Worm (Caenorhabditis elegans) whole organism, young adult: Measurements from ENCODE around the gene C08E8.9.
"Not testable (repeated sequence)": the region's sequence is repeated elsewhere in the genome, so short reads cannot be mapped to it uniquely, and the experiment has no call there.

Experiments
- B0035.1 ChIP-seq: sonication (generic microtip); optimal IDR thresholded peaks from 2 replicates; lab custom pipeline; 2016; ENCODE audit warnings: missing genetic modification characterization, mild to moderate bottlenecking, missing compliant biosample characterization, missing genotype, missing genetic modification reagents
- D2030.7 ChIP-seq: fragments of 200-800 bp; sonication (Bioruptor generic); IDR thresholded peaks from 2 replicates; pipeline ENCODE4 v1.3.6; 2022; ENCODE audit warnings: missing genetic modification reagents, missing genetic modification characterization, missing compliant biosample characterization
- F23B12.7 ChIP-seq: sonication (generic microtip); optimal IDR thresholded peaks from 2 replicates; lab custom pipeline; 2017; ENCODE audit warnings: missing genetic modification characterization, mild to moderate bottlenecking, missing compliant biosample characterization, antibody characterized with exemption, moderate library complexity; ENCODE audit not compliant: insufficient read depth
- F33H1.4 ChIP-seq: fragments of 200-800 bp; sonication (Bioruptor generic); IDR thresholded peaks from 2 replicates; pipeline ENCODE4 v1.3.6; 2022; ENCODE audit warnings: missing genetic modification reagents, missing genetic modification characterization, missing compliant biosample characterization
- F49E8.2 ChIP-seq: sonication (generic microtip); optimal IDR thresholded peaks from 3 replicates; lab custom pipeline; 2017; ENCODE audit warnings: missing genetic modification characterization, mild to moderate bottlenecking, missing compliant biosample characterization, antibody characterized with exemption, moderate library complexity; ENCODE audit not compliant: insufficient read depth
- Y95B8A.8 ChIP-seq: fragments of 200-800 bp; sonication (Bioruptor generic); IDR thresholded peaks from 2 replicates; pipeline ENCODE4 v1.3.6; 2022; ENCODE audit warnings: missing genetic modification reagents, missing genetic modification characterization, missing compliant biosample characterization
- akir-1 ChIP-seq: fragments of 200-800 bp; sonication (Bioruptor generic); optimal IDR thresholded peaks from 2 replicates; lab custom pipeline; 2018; ENCODE audit warnings: mild to moderate bottlenecking, missing genetic modification characterization, moderate library complexity, missing compliant biosample characterization
- aptf-3 ChIP-seq: fragments of 200-800 bp; sonication (Bioruptor generic); IDR thresholded peaks from 2 replicates; pipeline ENCODE4 v1.3.6; 2022; ENCODE audit warnings: missing genetic modification characterization, missing compliant biosample characterization
- bed-1 ChIP-seq: fragments of 200-800 bp; sonication (Bioruptor generic); IDR thresholded peaks from 2 replicates; pipeline ENCODE4 v1.3.6; 2022; ENCODE audit warnings: missing genetic modification reagents, missing genetic modification characterization, missing compliant biosample characterization
- bed-2 ChIP-seq: fragments of 200-800 bp; sonication (Bioruptor generic); IDR thresholded peaks from 2 replicates; pipeline ENCODE4 v1.3.6; 2022; ENCODE audit warnings: missing genetic modification reagents, missing genetic modification characterization, missing compliant biosample characterization
- cebp-1 ChIP-seq, 2 experiments: fragments of 200-800 bp in 1 of 2; sonication (Bioruptor generic) in 1 of 2; sonication (generic microtip) in 1 of 2; IDR thresholded peaks in 1 of 2; optimal IDR thresholded peaks in 1 of 2; 2 replicates each; pipeline versions ENCODE4 v1.3.6 to Lab custom; 2017 to 2022; ENCODE audit warnings: missing compliant biosample characterization in 2 of 2, missing genetic modification characterization in 2 of 2, mild to moderate bottlenecking in 1 of 2, missing genetic modification reagents in 1 of 2, moderate library complexity in 1 of 2
- cebp-2 ChIP-seq: fragments of 200-800 bp; sonication (Bioruptor generic); IDR thresholded peaks from 2 replicates; pipeline ENCODE4 v1.3.6; 2022; ENCODE audit warnings: missing genetic modification characterization, missing compliant biosample characterization
- ceh-27 ChIP-seq: fragments of 200-800 bp; sonication (Bioruptor generic); optimal IDR thresholded peaks from 2 replicates; lab custom pipeline; 2018; ENCODE audit warnings: mild to moderate bottlenecking, missing genetic modification characterization, moderate library complexity, missing compliant biosample characterization
- ceh-58 ChIP-seq: fragments of 200-800 bp; sonication (Bioruptor generic); IDR thresholded peaks from 2 replicates; pipeline ENCODE4 v1.3.6; 2022; ENCODE audit warnings: missing genetic modification characterization, missing compliant biosample characterization
- dox-1 ChIP-seq: fragments of 200-800 bp; sonication (Bioruptor generic); IDR thresholded peaks from 2 replicates; pipeline ENCODE4 v1.3.6; 2022; ENCODE audit warnings: missing genetic modification reagents, missing genetic modification characterization, missing compliant biosample characterization
- efl-1 ChIP-seq: fragments of 150-350 bp; optimal IDR thresholded peaks from 2 replicates; lab custom pipeline; 2014; ENCODE audit warnings: missing biosample characterization, missing genetic modification reagents, missing genetic modification characterization
- egl-18 ChIP-seq: fragments of 200-800 bp; sonication (Bioruptor generic); IDR thresholded peaks from 2 replicates; pipeline ENCODE4 v1.3.6; 2022; ENCODE audit warnings: missing genetic modification reagents, missing genetic modification characterization, missing compliant biosample characterization
- egl-44 ChIP-seq: fragments of 200-800 bp; sonication (Bioruptor generic); IDR thresholded peaks from 2 replicates; pipeline ENCODE4 v1.3.6; 2022; ENCODE audit warnings: missing genetic modification reagents, missing genetic modification characterization, missing compliant biosample characterization
- ets-4 ChIP-seq: fragments of 200-800 bp; sonication (Bioruptor generic); optimal IDR thresholded peaks from 2 replicates; lab custom pipeline; 2018; ENCODE audit warnings: mild to moderate bottlenecking, missing genetic modification characterization, missing compliant biosample characterization
- hlh-12 ChIP-seq: sonication (generic microtip); optimal IDR thresholded peaks from 2 replicates; lab custom pipeline; 2016; ENCODE audit warnings: missing genetic modification characterization, missing compliant biosample characterization
- hsf-1 ChIP-seq: fragments of 200-800 bp; sonication (Bioruptor generic); IDR thresholded peaks from 2 replicates; pipeline ENCODE4 v1.3.6; 2022; ENCODE audit warnings: missing genetic modification reagents, missing genetic modification characterization, missing compliant biosample characterization
- lag-1 ChIP-seq: fragments of 200-800 bp; sonication (Bioruptor generic); IDR thresholded peaks from 2 replicates; pipeline ENCODE4 v1.3.6; 2022; ENCODE audit warnings: missing genetic modification reagents, missing genetic modification characterization, missing compliant biosample characterization
- lsy-27 ChIP-seq: sonication (generic microtip); optimal IDR thresholded peaks from 2 replicates; lab custom pipeline; 2017; ENCODE audit warnings: missing genetic modification characterization, mild to moderate bottlenecking, missing compliant biosample characterization, antibody characterized with exemption, missing genotype, borderline replicate concordance; ENCODE audit not compliant: insufficient read depth
- madf-3 ChIP-seq: fragments of 200-800 bp; sonication (Bioruptor generic); IDR thresholded peaks from 2 replicates; pipeline ENCODE4 v1.3.6; 2022; ENCODE audit warnings: missing genetic modification reagents, missing genetic modification characterization, missing compliant biosample characterization
- madf-8 ChIP-seq: fragments of 200-800 bp; sonication (Bioruptor generic); conservative IDR thresholded peaks from 2 replicates; pipeline ENCODE4 v1.3.6; 2022; ENCODE audit warnings: missing genetic modification reagents, missing genetic modification characterization, missing compliant biosample characterization
- mel-28 ChIP-seq: sonication (generic microtip); optimal IDR thresholded peaks from 2 replicates; lab custom pipeline; 2016; ENCODE audit warnings: borderline replicate concordance, mild to moderate bottlenecking, missing genetic modification characterization, missing compliant biosample characterization
- mes-4 ChIP-seq: sonication (generic microtip); optimal IDR thresholded peaks from 2 replicates; lab custom pipeline; 2016; ENCODE audit warnings: missing genotype, missing genetic modification characterization, missing compliant biosample characterization
- nfya-1 ChIP-seq: sonication (generic microtip); optimal IDR thresholded peaks from 2 replicates; lab custom pipeline; 2017; ENCODE audit warnings: antibody characterized with exemption, missing compliant biosample characterization, missing genetic modification characterization, borderline replicate concordance; ENCODE audit not compliant: insufficient read depth
- repo-1 ChIP-seq: sonication (generic microtip); optimal IDR thresholded peaks from 2 replicates; lab custom pipeline; 2017; ENCODE audit warnings: mild to moderate bottlenecking, missing genetic modification characterization, missing compliant biosample characterization
- snpc-4 ChIP-seq, 5 experiments: fragments of 150-350 bp in 1 of 5; sonication (generic microtip) in 4 of 5; optimal IDR thresholded peaks; 2 replicates each; lab custom pipeline; 2014 to 2018; ENCODE audit warnings: missing genetic modification characterization in 5 of 5, missing biosample characterization in 3 of 5, antibody characterized with exemption in 2 of 5, mild to moderate bottlenecking in 2 of 5, missing compliant biosample characterization in 2 of 5, missing genotype in 2 of 5, moderate library complexity in 2 of 5, missing genetic modification reagents in 1 of 5
- unc-130 ChIP-seq: sonication (generic microtip); optimal IDR thresholded peaks from 2 replicates; lab custom pipeline; 2016; ENCODE audit warnings: missing genetic modification reagents, missing genetic modification characterization, missing compliant biosample characterization
- unc-62 ChIP-seq: fragments of 150-350 bp; optimal IDR thresholded peaks from 2 replicates; lab custom pipeline; 2014; ENCODE audit warnings: missing biosample characterization, missing genetic modification reagents, missing genetic modification characterization
- zfh-2 ChIP-seq: fragments of 200-800 bp; sonication (Bioruptor generic); conservative IDR thresholded peaks from 2 replicates; pipeline ENCODE4 v1.3.6; 2022; ENCODE audit warnings: missing genetic modification reagents, missing genetic modification characterization, missing compliant biosample characterization
- zim-3 ChIP-seq: sonication (generic microtip); optimal IDR thresholded peaks from 2 replicates; lab custom pipeline; 2017; ENCODE audit warnings: mild to moderate bottlenecking, missing genetic modification characterization, moderate library complexity, missing compliant biosample characterization
- ztf-18 ChIP-seq: sonication (generic microtip); optimal IDR thresholded peaks from 2 replicates; lab custom pipeline; 2016; ENCODE audit warnings: missing genotype, mild to moderate bottlenecking, missing genetic modification characterization, missing compliant biosample characterization
- ztf-28 ChIP-seq: fragments of 200-800 bp; sonication (Bioruptor generic); IDR thresholded peaks from 2 replicates; pipeline ENCODE4 v1.3.6; 2022; ENCODE audit warnings: missing genetic modification reagents, missing genetic modification characterization, missing compliant biosample characterization

The C08E8.9 gene

ce11 chrV:18395649-18396048 lies 31.0 kb downstream of the C08E8.9 start, which contains the start of gene Y51A2B.9:
Gene Y51A2B.9, minus strand, starts transcription at chrV:18395749.
- TF ChIP-seq ceh-27: no peak
- no peak for TF ChIP-seq cebp-1 (GFP tag; IDR thresholded peaks at IDR 0.05; lab: Robert Waterston, UW)
- no peak for TF ChIP-seq cebp-1 (tag; optimal IDR thresholded peaks at IDR 0.05; lab: Kevin White, UChicago)
- TF ChIP-seq unc-62: no peak
- TF ChIP-seq egl-18: no peak
- no peak for TF ChIP-seq snpc-4 (GFP tag; optimal IDR thresholded peaks at IDR 0.05; lab: Kevin White, UChicago)
- TF ChIP-seq snpc-4 (tag; optimal IDR thresholded peaks at IDR 0.05; lab: Kevin White, UChicago): no peak
- no peak for TF ChIP-seq hlh-12 (tag; lab: Kevin White, UChicago)
- TF ChIP-seq nfya-1 (tag; lab: Kevin White, UChicago): no peak
- no peak for TF ChIP-seq F33H1.4 (GFP tag; lab: Robert Waterston, UW)
- no peak for TF ChIP-seq dox-1 (GFP tag; lab: Robert Waterston, UW)
- TF ChIP-seq akir-1 (GFP tag; lab: Kevin White, UChicago): no peak
- no peak for TF ChIP-seq D2030.7 (GFP tag; lab: Robert Waterston, UW)
- no peak for TF ChIP-seq aptf-3
- TF ChIP-seq, all 124 proteins: peak for 0

ce11 chrV:18397814-18398213 lies 33.2 kb downstream of the C08E8.9 start, which contains the start of gene Y51A2B.16:
Gene Y51A2B.16, minus strand, starts transcription at chrV:18397914.
- TF ChIP-seq bed-1 (GFP tag; lab: Robert Waterston, UW): no peak
- no peak for TF ChIP-seq bed-2
- no peak for TF ChIP-seq unc-130 (GFP tag; lab: Kevin White, UChicago)
- TF ChIP-seq ztf-18 (tag; lab: Kevin White, UChicago): no peak
- TF ChIP-seq dox-1 (GFP tag; lab: Robert Waterston, UW): no peak
- TF ChIP-seq mes-4: no peak
- TF ChIP-seq ztf-28 (GFP tag; lab: Robert Waterston, UW): no peak
- TF ChIP-seq ets-4: no peak
- TF ChIP-seq lag-1 (GFP tag; lab: Robert Waterston, UW): no peak
- TF ChIP-seq F23B12.7 (tag; lab: Kevin White, UChicago): no peak
- TF ChIP-seq, all 124 proteins: peak for 0

ce11 chrV:18402743-18403142 lies 38.1 kb downstream of the C08E8.9 start:
- TF ChIP-seq mel-28 (tag; lab: Kevin White, UChicago) (no peak), zfh-2 (GFP tag; lab: Robert Waterston, UW) (no peak), zim-3 (tag; lab: Kevin White, UChicago) (no peak), F33H1.4 (GFP tag; lab: Robert Waterston, UW) (no peak), hsf-1 (GFP tag; lab: Robert Waterston, UW) (no peak), egl-44 (no peak), B0035.1 (no peak), F49E8.2 (tag; lab: Kevin White, UChicago) (no peak), cebp-2 (GFP tag; lab: Robert Waterston, UW) (no peak), repo-1 (no peak), ceh-58 (GFP tag; lab: Robert Waterston, UW) (no peak), madf-8 (GFP tag; lab: Robert Waterston, UW) (no peak), madf-3 (no peak)

- not testable (repeated sequence) for TF ChIP-seq Y95B8A.8; efl-1 (GFP tag; lab: Kevin White, UChicago); lsy-27 (tag; lab: Kevin White, UChicago)
These were observed 40.1 kb downstream of the C08E8.9 start, which contains the start of gene srh-209 for ce11 chrV:18404767-18405166. Gene srh-209, minus strand, starts transcription at chrV:18404867.
